Fruit fly (Drosophila melanogaster): ENCODE measurements around the gene rst.
A peak's percentile ranks its signal among the peaks of the same experiment; 100 is the strongest.

rst gene

DNA sequence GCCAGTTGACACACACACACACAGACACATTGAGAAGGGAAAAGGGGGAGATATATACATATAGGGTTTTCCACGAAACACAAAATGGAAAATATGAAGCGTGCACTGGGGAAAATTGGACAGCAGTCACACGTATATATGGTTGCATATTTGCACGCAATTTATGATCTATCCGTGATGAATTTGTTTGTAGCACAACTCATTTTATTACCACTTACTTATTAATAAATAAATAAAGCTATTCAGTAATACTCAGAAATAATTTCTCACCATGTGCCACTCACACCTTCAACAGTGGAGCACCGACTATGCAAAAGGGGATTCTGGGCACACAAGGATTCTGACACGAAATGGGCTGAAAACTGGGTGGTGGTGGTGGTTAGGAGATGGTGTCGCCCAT lies 59.5 kb downstream of the rst start (continued):
- TF ChIP-seq B-H2 (GFP tag; optimal IDR thresholded peaks at IDR 0.05) (no peak), nau (GFP tag; optimal IDR thresholded peaks at IDR 0.05) (no peak), grau (tag; optimal IDR thresholded peaks at IDR 0.05) (peak; percentile 12), abd-A (tag; optimal IDR thresholded peaks at IDR 0.05) (no peak), Gug (GFP tag; IDR thresholded peaks at IDR 0.05) (peak; percentile 8; the same call in 1 of the 4 replicates), slbo (GFP tag; IDR thresholded peaks at IDR 0.05) (peak; percentile 38; the same call in 1 of the 2 replicates), Oaz (GFP tag; IDR thresholded peaks at IDR 0.05) (0 out of 2 replicates have a peak, but pooled peaks have one; percentile 13), CG10147 (GFP tag; optimal IDR thresholded peaks at IDR 0.05) (no peak), CG6683 (GFP tag; optimal IDR thresholded peaks at IDR 0.05) (no peak), Doc3 (GFP tag; IDR thresholded peaks at IDR 0.05; ENCODE audit: partially characterized antibody) (no peak), Xbp1 (GFP tag; optimal IDR thresholded peaks at IDR 0.05) (no peak), CHES-1-like (GFP tag; optimal IDR thresholded peaks at IDR 0.05) (no peak), CG6654 (GFP tag; optimal IDR thresholded peaks at IDR 0.05) (no peak), CG15601 (tag; optimal IDR thresholded peaks at IDR 0.05) (no peak), CG4328 (GFP tag; optimal IDR thresholded peaks at IDR 0.05) (no peak), Ets65A (GFP tag) (peak; percentile 62), lov (optimal IDR thresholded peaks at IDR 0.05) (no peak), lov (GFP tag; IDR thresholded peaks at IDR 0.05) (no peak), CrebB (tag; optimal IDR thresholded peaks at IDR 0.05) (no peak), CG17186 (GFP tag; optimal IDR thresholded peaks at IDR 0.05) (no peak), pzg (GFP tag; optimal IDR thresholded peaks at IDR 0.05) (no peak), corto (GFP tag; optimal IDR thresholded peaks at IDR 0.05) (no peak), CG2202 (tag; optimal IDR thresholded peaks at IDR 0.05) (no peak), HHEX (GFP tag; optimal IDR thresholded peaks at IDR 0.05) (no peak), caup (GFP tag; optimal IDR thresholded peaks at IDR 0.05; ENCODE audit: severe bottlenecking) (no peak), wek (GFP tag; optimal IDR thresholded peaks at IDR 0.05) (no peak), CG9437 (GFP tag; optimal IDR thresholded peaks at IDR 0.05) (no peak), maf-S (GFP tag; optimal IDR thresholded peaks at IDR 0.05) (no peak), dmrt99B (tag; optimal IDR thresholded peaks at IDR 0.05) (no peak), CG12219 (GFP tag; optimal IDR thresholded peaks at IDR 0.05) (no peak), CG3407 (GFP tag; optimal IDR thresholded peaks at IDR 0.05) (no peak), zfh2 (GFP tag; optimal IDR thresholded peaks at IDR 0.05) (no peak), Dad (GFP tag; optimal IDR thresholded peaks at IDR 0.05) (no peak), CG32772 (GFP tag; IDR thresholded peaks at IDR 0.05) (0 out of 2 replicates have a peak, but pooled peaks have one; percentile 6), bcd (GFP tag; optimal IDR thresholded peaks at IDR 0.05) (no peak), ash1 (GFP tag; optimal IDR thresholded peaks at IDR 0.05) (no peak), vfl (GFP tag; optimal IDR thresholded peaks at IDR 0.05) (no peak), CG12155 (GFP tag; optimal IDR thresholded peaks at IDR 0.05) (no peak), fd96Cb (tag; optimal IDR thresholded peaks at IDR 0.05) (no peak), cwo (GFP tag; optimal IDR thresholded peaks at IDR 0.05) (no peak), CG11504 (tag; optimal IDR thresholded peaks at IDR 0.05) (peak; percentile 23), CoRest (tag; optimal IDR thresholded peaks at IDR 0.05) (no peak), CG34376 (GFP tag; optimal IDR thresholded peaks at IDR 0.05) (no peak), CG12769 (tag; optimal IDR thresholded peaks at IDR 0.05) (no peak), Hmr (GFP tag; optimal IDR thresholded peaks at IDR 0.05) (peak; percentile 29), CG14441 (GFP tag; IDR thresholded peaks at IDR 0.05) (no peak), ap (GFP tag; IDR thresholded peaks at IDR 0.05) (no peak), Rfx (GFP tag; IDR thresholded peaks at IDR 0.05) (0 out of 2 replicates have a peak, but pooled peaks have one; percentile 30), CG9797 (GFP tag; optimal IDR thresholded peaks at IDR 0.05) (no peak), Abd-B (GFP tag; optimal IDR thresholded peaks at IDR 0.05) (no peak), toy (GFP tag; IDR thresholded peaks at IDR 0.05) (no peak)

Data from whole organism, embryonic.